Worm (Caenorhabditis elegans) whole organism, L4 larva: ENCODE data around the gene hrg-1.

Experiments
- F26F4.8 ChIP-seq: fragments of 200-800 bp; sonication (Bioruptor generic); conservative IDR thresholded peaks from 2 replicates; pipeline ENCODE4 v1.3.6; 2022; ENCODE audit warnings: missing genetic modification characterization, missing compliant biosample characterization
- F37D6.2 ChIP-seq: sonication (generic microtip); optimal IDR thresholded peaks from 2 replicates; lab custom pipeline; 2016; ENCODE audit warnings: mild to moderate bottlenecking, missing genetic modification characterization, missing compliant biosample characterization
- T20F7.1 ChIP-seq: fragments of 200-800 bp; sonication (Bioruptor generic); optimal IDR thresholded peaks from 2 replicates; lab custom pipeline; 2018; ENCODE audit warnings: mild to moderate bottlenecking, missing genetic modification characterization, missing compliant biosample characterization
- Y48G9A.11 ChIP-seq: fragments of 200-800 bp; sonication (Bioruptor generic); IDR thresholded peaks from 2 replicates; pipeline ENCODE4 v1.3.6; 2022; ENCODE audit warnings: missing genetic modification reagents, missing genetic modification characterization, missing compliant biosample characterization
- ZK546.5 ChIP-seq, 2 experiments: sonication (generic microtip); optimal IDR thresholded peaks; 2 replicates each; lab custom pipeline; 2017; ENCODE audit warnings: missing biosample characterization in 2 of 2, missing genetic modification characterization in 2 of 2
- aly-2 ChIP-seq: sonication (generic microtip); optimal IDR thresholded peaks from 2 replicates; lab custom pipeline; 2018; ENCODE audit warnings: missing biosample characterization, missing genetic modification characterization
- ama-1 ChIP-seq: fragments of 150-350 bp; optimal IDR thresholded peaks from 2 replicates; lab custom pipeline; 2014; ENCODE audit warnings: inconsistent platforms, mixed read lengths
- ceh-28 ChIP-seq: fragments of 150-350 bp; optimal IDR thresholded peaks from 2 replicates; lab custom pipeline; 2014; ENCODE audit warnings: missing biosample characterization, missing genetic modification reagents, missing genetic modification characterization
- ceh-32 ChIP-seq: sonication (generic microtip); optimal IDR thresholded peaks from 2 replicates; lab custom pipeline; 2016; ENCODE audit warnings: mild to moderate bottlenecking, missing genetic modification characterization, missing compliant biosample characterization; ENCODE audit not compliant: poor library complexity
- ceh-62 ChIP-seq: sonication (generic microtip); optimal IDR thresholded peaks from 2 replicates; lab custom pipeline; 2017; ENCODE audit warnings: missing biosample characterization, missing genetic modification characterization
- daf-12 ChIP-seq: fragments of 150-350 bp; optimal IDR thresholded peaks from 2 replicates; lab custom pipeline; 2014; ENCODE audit warnings: missing biosample characterization, missing genetic modification reagents, missing genetic modification characterization
- daf-16 ChIP-seq, 3 experiments: sonication (generic microtip); optimal IDR thresholded peaks; 2 replicates each; lab custom pipeline; 2016 to 2017; ENCODE audit warnings: missing genetic modification characterization in 3 of 3, missing genetic modification reagents in 3 of 3, mild to moderate bottlenecking in 2 of 3, missing compliant biosample characterization in 2 of 3, missing biosample characterization in 1 of 3, moderate library complexity in 1 of 3
- daf-8 ChIP-seq: fragments of 200-800 bp; sonication (Bioruptor generic); IDR thresholded peaks from 2 replicates; pipeline ENCODE4 v1.3.6; 2022; ENCODE audit warnings: missing genetic modification characterization, missing compliant biosample characterization
- dmd-8 ChIP-seq: fragments of 200-800 bp; sonication (Bioruptor generic); IDR thresholded peaks from 2 replicates; pipeline ENCODE4 v1.3.6; 2022; ENCODE audit warnings: missing genetic modification characterization, missing compliant biosample characterization
- dmd-9 ChIP-seq: fragments of 200-800 bp; sonication (Bioruptor generic); IDR thresholded peaks from 2 replicates; pipeline ENCODE4 v1.3.6; 2022; ENCODE audit warnings: missing genetic modification reagents, missing genetic modification characterization, missing compliant biosample characterization
- duxl-1 ChIP-seq: sonication (generic microtip); optimal IDR thresholded peaks from 2 replicates; lab custom pipeline; 2016; ENCODE audit warnings: mild to moderate bottlenecking, missing genetic modification characterization, moderate library complexity, missing compliant biosample characterization; ENCODE audit not compliant: poor library complexity
- egl-43 ChIP-seq: fragments of 200-800 bp; sonication (Bioruptor generic); IDR thresholded peaks from 2 replicates; pipeline ENCODE4 v1.3.6; 2022; ENCODE audit warnings: missing genetic modification reagents, missing genetic modification characterization, missing compliant biosample characterization
- hlh-11 ChIP-seq: fragments of 200-800 bp; sonication (Bioruptor generic); optimal IDR thresholded peaks from 2 replicates; lab custom pipeline; 2018; ENCODE audit warnings: mild to moderate bottlenecking, missing genetic modification characterization, missing compliant biosample characterization
- hlh-30 ChIP-seq: sonication (generic microtip); optimal IDR thresholded peaks from 2 replicates; lab custom pipeline; 2017; ENCODE audit warnings: antibody characterized with exemption, mild to moderate bottlenecking, missing genetic modification characterization, missing compliant biosample characterization; ENCODE audit not compliant: insufficient read depth
- hmg-1.1 ChIP-seq: fragments of 200-800 bp; sonication (Bioruptor generic); IDR thresholded peaks from 2 replicates; pipeline ENCODE4 v1.3.6; 2022; ENCODE audit warnings: missing genetic modification reagents, missing genetic modification characterization, missing compliant biosample characterization
- lin-38 ChIP-seq: fragments of 200-800 bp; sonication (Bioruptor generic); IDR thresholded peaks from 2 replicates; pipeline ENCODE4 v1.3.6; 2022; ENCODE audit warnings: missing genetic modification reagents, missing genetic modification characterization, missing compliant biosample characterization
- lir-3 ChIP-seq: sonication (generic microtip); optimal IDR thresholded peaks from 2 replicates; lab custom pipeline; 2016; ENCODE audit warnings: mild to moderate bottlenecking, missing genetic modification characterization, missing compliant biosample characterization
- mep-1 ChIP-seq: fragments of 150-350 bp; sonication (generic microtip); optimal IDR thresholded peaks from 3 replicates; lab custom pipeline; 2014; ENCODE audit warnings: missing biosample characterization, missing genetic modification characterization
- mes-2 ChIP-seq: sonication (generic microtip); optimal IDR thresholded peaks from 2 replicates; lab custom pipeline; 2016; ENCODE audit warnings: missing genotype, mild to moderate bottlenecking, missing genetic modification characterization, missing compliant biosample characterization; ENCODE audit not compliant: poor library complexity, severe bottlenecking
- mxl-2 ChIP-seq: fragments of 200-800 bp; sonication (Bioruptor generic); conservative IDR thresholded peaks from 2 replicates; pipeline ENCODE4 v1.3.6; 2022; ENCODE audit warnings: missing genetic modification reagents, missing genetic modification characterization, missing compliant biosample characterization
- nhr-11 ChIP-seq: fragments of 150-350 bp; optimal IDR thresholded peaks from 2 replicates; lab custom pipeline; 2014; ENCODE audit warnings: missing biosample characterization, missing genetic modification characterization
- nhr-111 ChIP-seq: fragments of 200-800 bp; sonication (Bioruptor generic); optimal IDR thresholded peaks from 2 replicates; lab custom pipeline; 2018; ENCODE audit warnings: mild to moderate bottlenecking, missing genetic modification characterization, missing compliant biosample characterization
- nhr-237 ChIP-seq: sonication (generic microtip); optimal IDR thresholded peaks from 2 replicates; lab custom pipeline; 2017; ENCODE audit warnings: missing biosample characterization, missing genetic modification characterization
- nhr-76 ChIP-seq: fragments of 150-350 bp; optimal IDR thresholded peaks from 2 replicates; lab custom pipeline; 2014; ENCODE audit warnings: missing biosample characterization, missing genetic modification characterization
- pha-4 ChIP-seq, 2 experiments: fragments of 150-350 bp in 1 of 2; fragments of 200-800 bp in 1 of 2; sonication (Bioruptor generic) in 1 of 2; IDR thresholded peaks in 1 of 2; optimal IDR thresholded peaks in 1 of 2; 2 replicates each; pipeline versions ENCODE4 v1.3.6 to Lab custom; 2014 to 2022; ENCODE audit warnings: missing genetic modification characterization in 2 of 2, missing genetic modification reagents in 2 of 2, missing biosample characterization in 1 of 2, missing compliant biosample characterization in 1 of 2
- rbr-2 ChIP-seq: sonication (generic microtip); optimal IDR thresholded peaks from 2 replicates; lab custom pipeline; 2016; ENCODE audit warnings: missing genotype, missing genetic modification characterization, missing compliant biosample characterization
- skn-1 ChIP-seq: fragments of 150-350 bp; optimal IDR thresholded peaks from 2 replicates; lab custom pipeline; 2014; ENCODE audit warnings: missing biosample characterization, missing genetic modification characterization
- snpc-4 ChIP-seq: fragments of 150-350 bp; optimal IDR thresholded peaks from 2 replicates; lab custom pipeline; 2014; ENCODE audit warnings: missing biosample characterization, missing genetic modification characterization
- tag-97 ChIP-seq: fragments of 200-800 bp; sonication (Bioruptor generic); IDR thresholded peaks from 2 replicates; pipeline ENCODE4 v1.3.6; 2022; ENCODE audit warnings: missing genetic modification characterization, missing compliant biosample characterization
- unc-62 ChIP-seq, 3 experiments: fragments of 150-350 bp in 1 of 3; sonication (generic microtip); optimal IDR thresholded peaks in 2 of 3; peaks in 1 of 3; 1 replicate in 1 of 3; 2 replicates in 2 of 3; lab custom pipeline; 2014 to 2017; ENCODE audit warnings: missing biosample characterization in 3 of 3, missing genetic modification characterization in 3 of 3, missing genetic modification reagents in 3 of 3, missing genotype in 1 of 3
- vab-7 ChIP-seq: fragments of 200-800 bp; sonication (Bioruptor generic); IDR thresholded peaks from 2 replicates; pipeline ENCODE4 v1.3.6; 2022; ENCODE audit warnings: missing genetic modification reagents, missing genetic modification characterization, missing compliant biosample characterization

Gene hrg-1

ce11 chrX:3974160-3974559 lies 41.9 kb downstream of the hrg-1 start:
- TF ChIP-seq duxl-1 (tag; lab: Kevin White, UChicago): no peak
- TF ChIP-seq F26F4.8 (GFP tag; lab: Robert Waterston, UW): no peak
- TF ChIP-seq ZK546.5 (tag; optimal IDR thresholded peaks at IDR 0.05; lab: Kevin White, UChicago): no peak
- peak in 1 of 2 experiments; percentile 83 for TF ChIP-seq unc-62 (GFP tag; optimal IDR thresholded peaks at IDR 0.05 in 1 of 2; lab: Kevin White, UChicago)
- TF ChIP-seq unc-62 (tag; optimal IDR thresholded peaks at IDR 0.05; lab: Kevin White, UChicago): no peak
- TF ChIP-seq daf-16 (GFP tag; optimal IDR thresholded peaks at IDR 0.05; lab: Kevin White, UChicago): no peak
- no peak for TF ChIP-seq daf-16 (tag; optimal IDR thresholded peaks at IDR 0.05; lab: Kevin White, UChicago)
- no peak for TF ChIP-seq Y48G9A.11 (GFP tag; lab: Robert Waterston, UW)
- TF ChIP-seq T20F7.1: no peak
- TF ChIP-seq dmd-9 (GFP tag; lab: Robert Waterston, UW): no peak
- TF ChIP-seq nhr-111 (GFP tag; lab: Kevin White, UChicago): no peak
- TF ChIP-seq pha-4 (GFP tag; IDR thresholded peaks at IDR 0.05; lab: Robert Waterston, UW): no peak
- no peak for TF ChIP-seq pha-4 (tag; optimal IDR thresholded peaks at IDR 0.05; lab: Kevin White, UChicago)
- no peak for TF ChIP-seq mxl-2 (GFP tag; lab: Robert Waterston, UW)
- no peak for TF ChIP-seq skn-1 (tag; lab: Kevin White, UChicago)
- no peak for TF ChIP-seq nhr-76 (tag; lab: Kevin White, UChicago)
- TF ChIP-seq hmg-1.1: no peak
- TF ChIP-seq ceh-62 (tag; lab: Kevin White, UChicago): no peak
- no peak for TF ChIP-seq egl-43 (GFP tag; lab: Robert Waterston, UW)
- TF ChIP-seq hlh-11 (tag; lab: Kevin White, UChicago): peak; percentile 38
- TF ChIP-seq F37D6.2 (tag; lab: Kevin White, UChicago): no peak
- no peak for TF ChIP-seq vab-7
- no peak for TF ChIP-seq mes-2
- no peak for TF ChIP-seq lir-3 (tag; lab: Kevin White, UChicago)
- no peak for TF ChIP-seq mep-1 (tag; lab: Kevin White, UChicago)
- TF ChIP-seq dmd-8: no peak
- no peak for TF ChIP-seq lin-38 (GFP tag; lab: Robert Waterston, UW)
- TF ChIP-seq hlh-30 (tag; lab: Kevin White, UChicago): peak; percentile 9
- TF ChIP-seq ceh-32 (tag; lab: Kevin White, UChicago): no peak
- TF ChIP-seq tag-97: no peak

ce11 chrX:3973534-3973933 lies 42.5 kb downstream of the hrg-1 start, which contains the start of gene C16B8.4:
Gene C16B8.4 (minus strand): TSS chrX:3973634.
- TF ChIP-seq rbr-2 (tag; lab: Kevin White, UChicago): no peak
- TF ChIP-seq unc-62 (GFP tag; optimal IDR thresholded peaks at IDR 0.05 in 1 of 2; lab: Kevin White, UChicago): peak in 1 of 2 experiments; percentile 61
- no peak for TF ChIP-seq unc-62 (tag; optimal IDR thresholded peaks at IDR 0.05; lab: Kevin White, UChicago)

- TF ChIP-seq daf-8 (no peak), snpc-4 (tag; lab: Kevin White, UChicago) (no peak), ceh-28 (tag; lab: Kevin White, UChicago) (no peak), nhr-237 (tag; lab: Kevin White, UChicago) (no peak), ZK546.5 (tag; optimal IDR thresholded peaks at IDR 0.05; lab: Kevin White, UChicago) (no peak), daf-12 (no peak), ama-1 (no peak), pha-4 (GFP tag; IDR thresholded peaks at IDR 0.05; lab: Robert Waterston, UW) (no peak), pha-4 (tag; optimal IDR thresholded peaks at IDR 0.05; lab: Kevin White, UChicago) (no peak), nhr-11 (tag; lab: Kevin White, UChicago) (no peak), aly-2 (tag; lab: Kevin White, UChicago) (no peak)
Observed at ce11 chrX:3970786-3971185, 45.2 kb downstream of the hrg-1 start.
